Fruit fly (Drosophila melanogaster) Kc167 (cell line): Measurements from ENCODE around the gene CG6656.

Experiments
- h ChIP-seq: fragments of >200 bp; optimal IDR thresholded peaks from 3 replicates; lab custom pipeline; 2018; ENCODE audit warnings: missing external identifiers
- psq ChIP-seq: fragments of >200 bp; optimal IDR thresholded peaks from 2 replicates; lab custom pipeline; 2017; ENCODE audit warnings: missing external identifiers

- TF ChIP-seq psq (lab: Kevin White, UChicago) (no peak), h (lab: Kevin White, UChicago) (no peak)
Measured at dm6 chr3R:21867819-21868218, 7.3 kb upstream of the CG6656 start, which contains the start of the genes CG6569 and Cby.
